Worm (Caenorhabditis elegans): ENCODE measurements around the gene F48A11.4.

F48A11.4 gene

DNA sequence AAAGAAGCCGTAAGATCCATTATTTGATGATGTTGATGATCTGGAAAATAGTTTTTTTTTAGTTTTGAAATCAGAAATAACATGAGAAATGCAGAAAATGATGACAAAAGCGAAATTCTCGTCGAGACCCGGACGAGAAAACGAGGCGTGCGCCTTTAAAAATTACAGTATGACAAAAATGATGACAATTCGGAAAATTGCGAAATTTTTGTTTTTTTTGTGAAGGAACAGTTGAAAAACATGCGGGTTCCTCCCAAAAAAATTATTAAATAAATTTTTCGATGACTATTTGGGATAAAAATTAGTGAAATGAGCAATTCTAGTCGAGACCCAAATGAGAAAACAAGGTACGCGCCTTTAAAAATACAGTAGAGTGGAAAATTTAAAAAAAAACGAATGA lies 4.2 kb upstream of the F48A11.4 start, which contains the start of gene ubxn-3:
Gene ubxn-3 (minus strand): TSS at position 66 of the 400 bp plus-strand sequence.
- TF ChIP-seq lin-15B (tag; optimal IDR thresholded peaks at IDR 0.05) (no peak), R02D3.7 (tag; optimal IDR thresholded peaks at IDR 0.05) (no peak), mdl-1 (tag; optimal IDR thresholded peaks at IDR 0.05) (no peak), fkh-10 (GFP tag; optimal IDR thresholded peaks at IDR 0.05) (no peak), fkh-2 (tag; optimal IDR thresholded peaks at IDR 0.05) (no peak)

DNA sequence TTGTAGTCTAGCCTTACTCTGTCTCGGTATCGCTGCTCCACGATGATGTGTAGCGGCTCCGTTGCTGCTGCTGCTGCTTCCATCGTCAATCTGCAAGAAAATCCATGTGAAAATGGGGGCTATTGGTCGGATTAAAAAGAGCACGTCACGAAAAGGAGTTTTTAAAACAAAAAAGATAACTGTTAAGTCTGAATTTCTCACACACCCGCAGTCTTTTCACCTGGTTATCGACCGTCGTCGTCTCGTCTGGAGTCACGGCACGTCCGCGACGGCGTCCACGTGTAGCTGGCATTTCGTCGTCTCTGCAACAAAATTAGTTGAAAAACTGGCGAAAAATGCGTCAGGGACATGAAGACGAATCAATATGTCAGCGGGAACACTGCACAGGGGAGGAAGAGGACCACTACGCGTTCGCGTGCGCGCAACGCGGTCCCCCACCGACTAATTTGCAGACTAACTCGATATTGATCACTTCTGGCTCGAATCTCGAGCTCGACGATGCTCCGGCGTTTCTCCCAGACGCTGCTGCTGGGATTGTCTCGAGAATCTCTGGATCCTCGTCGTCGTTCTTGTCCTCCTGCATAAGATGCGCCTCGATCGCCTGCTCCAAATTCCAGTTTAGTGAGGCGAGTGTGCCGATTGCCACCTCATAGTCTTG lies 3.6 kb upstream of the F48A11.4 start:
- TF ChIP-seq aly-2 (tag; optimal IDR thresholded peaks at IDR 0.05), result no peak
- TF ChIP-seq eor-1 (tag; optimal IDR thresholded peaks at IDR 0.05), result no peak
- no peak for TF ChIP-seq elt-2 (tag; optimal IDR thresholded peaks at IDR 0.05)
- TF ChIP-seq fkh-2 (tag; optimal IDR thresholded peaks at IDR 0.05), result no peak
- TF ChIP-seq ama-1 (optimal IDR thresholded peaks at IDR 0.05), result no peak
- TF ChIP-seq pqm-1 (tag; optimal IDR thresholded peaks at IDR 0.05), result no peak
- TF ChIP-seq nhr-67 (tag; optimal IDR thresholded peaks at IDR 0.05), result no peak
- no peak for TF ChIP-seq elt-3 (tag; optimal IDR thresholded peaks at IDR 0.05)
- TF ChIP-seq egl-27 (tag; optimal IDR thresholded peaks at IDR 0.05), result no peak
- TF ChIP-seq ztf-11 (tag; optimal IDR thresholded peaks at IDR 0.05), result no peak
- no peak for TF ChIP-seq mml-1 (tag; optimal IDR thresholded peaks at IDR 0.05)
- no peak for TF ChIP-seq R02D3.7 (tag; optimal IDR thresholded peaks at IDR 0.05)
- no peak for TF ChIP-seq fkh-10 (GFP tag; optimal IDR thresholded peaks at IDR 0.05)
- TF ChIP-seq unc-39 (tag; optimal IDR thresholded peaks at IDR 0.05), result no peak
- TF ChIP-seq zag-1 (tag; optimal IDR thresholded peaks at IDR 0.05), result no peak
- TF ChIP-seq ceh-82 (tag; optimal IDR thresholded peaks at IDR 0.05), result no peak
- no peak for TF ChIP-seq ceh-9 (tag; optimal IDR thresholded peaks at IDR 0.05)
- no peak for TF ChIP-seq ztf-4 (tag; optimal IDR thresholded peaks at IDR 0.05)

DNA sequence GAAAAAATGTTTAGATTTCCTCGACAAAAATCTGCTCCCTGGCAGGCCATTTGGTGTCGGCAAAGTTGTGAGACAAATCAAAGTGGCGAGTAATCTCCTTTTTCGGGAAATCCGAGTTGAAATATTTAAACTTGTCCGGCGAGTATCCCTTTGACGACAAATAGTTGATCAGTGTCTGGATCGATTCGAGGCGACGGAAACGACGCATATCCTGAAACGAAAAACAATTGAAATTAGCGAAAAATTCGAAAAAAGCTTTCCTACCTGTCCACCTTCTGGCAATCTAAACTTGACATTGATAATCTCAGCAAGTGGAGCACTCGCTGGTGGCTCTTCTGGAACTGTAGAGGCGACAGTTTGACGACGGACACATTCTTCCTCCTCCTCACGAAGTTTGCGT lies 887 bp upstream of the F48A11.4 start:
- TF ChIP-seq nhr-11 (tag; optimal IDR thresholded peaks at IDR 0.05) (no peak), unc-39 (tag; optimal IDR thresholded peaks at IDR 0.05) (no peak), ceh-16 (tag; optimal IDR thresholded peaks at IDR 0.05) (no peak), lsy-12 (tag; optimal IDR thresholded peaks at IDR 0.05) (no peak), hmg-11 (tag; optimal IDR thresholded peaks at IDR 0.05) (no peak), zag-1 (tag; optimal IDR thresholded peaks at IDR 0.05) (no peak), aly-2 (tag; optimal IDR thresholded peaks at IDR 0.05) (no peak), lin-15B (tag; optimal IDR thresholded peaks at IDR 0.05) (no peak)

DNA sequence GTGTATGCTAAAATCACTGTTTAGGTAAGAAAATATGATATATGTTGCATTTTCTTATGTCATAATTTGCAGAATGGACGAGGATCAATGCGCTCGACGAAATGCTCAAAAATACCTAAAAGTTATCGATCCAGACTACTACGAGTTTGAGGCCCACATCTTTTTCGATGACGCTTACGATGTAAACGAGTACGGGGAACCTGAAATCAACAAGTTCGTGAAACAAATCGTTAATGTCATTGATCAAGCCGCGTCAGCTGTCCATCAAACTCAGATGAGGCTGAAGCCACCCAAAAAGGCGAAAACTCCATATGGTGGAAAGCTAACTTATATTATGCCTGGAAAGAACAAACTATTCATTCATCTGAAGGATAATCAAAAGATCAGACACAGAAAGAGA lies 8.3 kb downstream of the F48A11.4 start:
- TF ChIP-seq nhr-237 (tag; optimal IDR thresholded peaks at IDR 0.05) (no peak), tbx-2 (tag; optimal IDR thresholded peaks at IDR 0.05) (no peak), unc-62 (GFP tag; optimal IDR thresholded peaks at IDR 0.05) (no peak), mml-1 (tag; optimal IDR thresholded peaks at IDR 0.05) (no peak), aly-2 (tag; optimal IDR thresholded peaks at IDR 0.05) (no peak), elt-2 (tag; optimal IDR thresholded peaks at IDR 0.05) (no peak), ceh-28 (tag; optimal IDR thresholded peaks at IDR 0.05) (no peak), nhr-76 (tag; optimal IDR thresholded peaks at IDR 0.05) (no peak), hmg-11 (tag; optimal IDR thresholded peaks at IDR 0.05) (no peak), R02D3.7 (tag; optimal IDR thresholded peaks at IDR 0.05) (no peak), ztf-4 (tag; optimal IDR thresholded peaks at IDR 0.05) (no peak), nhr-23 (tag; optimal IDR thresholded peaks at IDR 0.05) (no peak)

DNA sequence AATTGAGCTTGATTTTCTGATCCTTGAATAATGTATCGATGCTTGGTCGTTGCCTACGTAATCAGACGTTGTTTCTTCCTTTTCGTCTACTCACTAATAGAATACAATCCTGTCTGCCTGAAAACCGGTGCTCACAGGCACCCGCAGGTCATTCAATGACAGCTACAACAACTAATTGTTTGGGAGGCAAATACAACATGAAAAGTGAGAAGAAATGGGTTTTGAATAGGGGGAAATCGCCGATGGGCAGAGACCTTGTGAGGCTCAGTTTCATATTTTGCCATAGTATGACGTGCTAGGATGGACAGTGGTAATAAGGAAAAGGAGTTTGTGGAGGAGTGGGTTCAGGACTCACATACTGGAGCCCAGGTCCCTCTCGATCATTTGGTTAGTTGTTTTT lies 19.7 kb downstream of the F48A11.4 start, which contains the start of gene chs-2:
Gene chs-2 (plus strand): TSS at position 301 of the 400 bp plus-strand sequence.
- TF ChIP-seq lin-15B (tag; optimal IDR thresholded peaks at IDR 0.05), result no peak
- TF ChIP-seq sea-2 (GFP tag; optimal IDR thresholded peaks at IDR 0.05), result no peak

DNA sequence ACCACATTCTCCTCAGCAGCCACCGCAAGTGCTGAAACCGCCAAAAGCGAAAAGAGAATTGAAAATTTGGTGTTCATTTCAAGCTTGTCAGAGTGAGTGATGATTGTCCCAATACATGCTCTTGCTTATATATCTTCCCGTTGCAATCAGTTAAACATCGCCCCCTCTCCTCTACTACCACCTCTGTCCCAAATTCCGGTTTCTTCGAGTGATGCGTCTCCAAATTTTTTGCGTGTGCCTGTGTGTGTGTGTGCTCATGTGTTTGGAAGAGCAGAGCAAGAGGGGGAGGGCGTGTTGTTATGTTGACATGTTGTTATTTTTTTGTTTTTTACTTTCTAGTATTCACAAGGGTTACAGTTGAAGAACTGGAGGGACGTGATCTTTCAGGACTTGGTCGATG lies 22.0 kb downstream of the F48A11.4 start, which contains the start of gene abu-11:
Gene abu-11 (minus strand): TSS at position 101 of the 400 bp plus-strand sequence.
- TF ChIP-seq hmg-11 (tag; optimal IDR thresholded peaks at IDR 0.05) (no peak), nhr-76 (tag; optimal IDR thresholded peaks at IDR 0.05) (no peak), nhr-11 (tag; optimal IDR thresholded peaks at IDR 0.05) (no peak), nfya-1 (tag; optimal IDR thresholded peaks at IDR 0.05; ENCODE audit: insufficient read depth) (no peak), skn-1 (tag; optimal IDR thresholded peaks at IDR 0.05) (no peak), fkh-2 (tag; optimal IDR thresholded peaks at IDR 0.05) (no peak), eor-1 (tag; optimal IDR thresholded peaks at IDR 0.05) (no peak), pha-4 (tag; optimal IDR thresholded peaks at IDR 0.05) (no peak), ztf-4 (tag; optimal IDR thresholded peaks at IDR 0.05) (no peak), aly-2 (tag; optimal IDR thresholded peaks at IDR 0.05) (no peak), mml-1 (tag; optimal IDR thresholded peaks at IDR 0.05) (no peak), nhr-67 (tag; optimal IDR thresholded peaks at IDR 0.05) (no peak), elt-1 (tag; optimal IDR thresholded peaks at IDR 0.05) (no peak), egl-5 (tag; optimal IDR thresholded peaks at IDR 0.05) (no peak), egl-27 (tag; optimal IDR thresholded peaks at IDR 0.05) (no peak), nhr-237 (tag; optimal IDR thresholded peaks at IDR 0.05) (no peak), fkh-10 (GFP tag; optimal IDR thresholded peaks at IDR 0.05) (no peak), ama-1 (optimal IDR thresholded peaks at IDR 0.05) (no peak)

Data from whole organism, L3 larva.